Worm (Caenorhabditis elegans) whole organism, L3 larva: Measurements from ENCODE around the gene Y54G2A.72.
"Not testable (repeated sequence)": the region's sequence is repeated elsewhere in the genome, so short reads cannot be mapped to it uniquely, and the experiment has no call there.

Experiments
- R02D3.7 ChIP-seq: fragments of 150-350 bp; optimal IDR thresholded peaks from 2 replicates; lab custom pipeline; 2014; ENCODE audit warnings: missing biosample characterization, missing genetic modification characterization
- ama-1 ChIP-seq: fragments of 150-350 bp; optimal IDR thresholded peaks from 2 replicates; lab custom pipeline; 2018
- elt-3 ChIP-seq, 3 experiments: fragments of 150-350 bp in 1 of 3; sonication (generic microtip) in 2 of 3; optimal IDR thresholded peaks; 2 replicates in 2 of 3; 4 replicates in 1 of 3; lab custom pipeline; 2014 to 2017; ENCODE audit warnings: missing biosample characterization in 3 of 3, missing genetic modification characterization in 3 of 3
- nhr-237 ChIP-seq: fragments of 150-350 bp; optimal IDR thresholded peaks from 2 replicates; lab custom pipeline; 2014; ENCODE audit warnings: missing biosample characterization, missing genetic modification characterization

DNA sequence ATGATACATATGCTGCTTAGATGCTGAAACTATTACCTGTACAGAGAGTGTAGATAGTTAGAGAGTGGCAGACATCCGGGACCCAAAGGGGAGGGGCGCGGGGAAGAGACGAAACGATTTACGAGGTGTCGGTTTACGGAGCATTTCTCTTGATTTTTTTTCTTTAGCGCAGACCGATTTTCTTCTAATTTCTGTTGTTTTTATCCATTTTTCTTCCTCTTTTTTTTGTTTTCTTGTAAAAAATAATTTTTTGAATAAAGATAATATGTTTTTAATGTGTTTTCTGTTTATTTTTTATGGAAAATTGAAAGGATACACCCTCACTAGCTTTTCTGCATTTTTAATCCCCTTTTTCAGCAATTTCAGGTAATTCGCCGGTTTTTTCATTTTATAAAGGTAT is at the start of gene Y54G2A.72:
- TF ChIP-seq R02D3.7 (tag; lab: Kevin White, UChicago); elt-3 (tag; optimal IDR thresholded peaks at IDR 0.05; lab: Kevin White, UChicago); nhr-237 (tag; lab: Kevin White, UChicago); ama-1: not testable (repeated sequence)
